Worm (Caenorhabditis elegans): ENCODE measurements around the gene T21D12.14.

ce11 chrIV:278284-278683 is 9.6 kb downstream of the T21D12.14 start:
- TF ChIP-seq nhr-237 (tag; optimal IDR thresholded peaks at IDR 0.05), result no peak
- no peak for TF ChIP-seq ceh-16 (tag; optimal IDR thresholded peaks at IDR 0.05)
